Fruit fly (Drosophila melanogaster) S2 (cell line): Measurements from ENCODE around the gene CG12420.

ENCODE experiments used
- CG8478 ChIP-seq: fragments of >200 bp; optimal IDR thresholded peaks from 2 replicates; lab custom pipeline; 2018
- CTCF ChIP-seq, 2 experiments: fragments of >200 bp; optimal IDR thresholded peaks; 2 replicates each; lab custom pipeline; 2018

- TF ChIP-seq CTCF (optimal IDR thresholded peaks at IDR 0.05; lab: Kevin White, UChicago) (no peak), CG8478 (lab: Kevin White, UChicago) (no peak)
These were observed 36.5 kb upstream of the CG12420 start for dm6 chr3R:10185986-10186385.
